Worm (Caenorhabditis elegans) whole organism, L1 larva: ENCODE results near the gene spt-5.

Experiments used
- Y116A8C.19 ChIP-seq: sonication (generic microtip); optimal IDR thresholded peaks from 2 replicates; lab custom pipeline; 2016; ENCODE audit warnings: missing compliant biosample characterization, missing genetic modification characterization, borderline replicate concordance
- aha-1 ChIP-seq: fragments of 150-350 bp; optimal IDR thresholded peaks from 2 replicates; lab custom pipeline; 2014; ENCODE audit warnings: missing biosample characterization, missing genetic modification characterization
- alr-1 ChIP-seq: fragments of 200-800 bp; sonication (Bioruptor generic); optimal IDR thresholded peaks from 2 replicates; lab custom pipeline; 2018; ENCODE audit warnings: borderline replicate concordance, mild to moderate bottlenecking, missing genetic modification characterization, missing compliant biosample characterization
- aly-2 ChIP-seq: fragments of 150-350 bp; optimal IDR thresholded peaks from 2 replicates; lab custom pipeline; 2014; ENCODE audit warnings: missing biosample characterization, missing genetic modification characterization
- ama-1 ChIP-seq: fragments of 150-350 bp; optimal IDR thresholded peaks from 2 replicates; lab custom pipeline; 2014
- blmp-1 ChIP-seq: fragments of 150-350 bp; optimal IDR thresholded peaks from 2 replicates; lab custom pipeline; 2014; ENCODE audit warnings: missing biosample characterization, missing genetic modification characterization
- ceh-63 ChIP-seq: fragments of 200-800 bp; sonication (Bioruptor generic); optimal IDR thresholded peaks from 2 replicates; lab custom pipeline; 2018; ENCODE audit warnings: mild to moderate bottlenecking, missing genetic modification characterization, missing compliant biosample characterization
- dpl-1 ChIP-seq, 3 experiments: fragments of 150-350 bp in 2 of 3; sonication (generic microtip) in 1 of 3; optimal IDR thresholded peaks; 2 replicates each; lab custom pipeline; 2014 to 2017; ENCODE audit warnings: missing biosample characterization in 3 of 3, missing genetic modification characterization in 3 of 3, missing genetic modification reagents in 3 of 3
- dsc-1 ChIP-seq: sonication (generic microtip); optimal IDR thresholded peaks from 2 replicates; lab custom pipeline; 2016; ENCODE audit warnings: mild to moderate bottlenecking, missing genetic modification characterization, missing compliant biosample characterization
- efl-3 ChIP-seq: fragments of 200-800 bp; sonication (Bioruptor generic); optimal IDR thresholded peaks from 2 replicates; lab custom pipeline; 2018; ENCODE audit warnings: mild to moderate bottlenecking, missing genetic modification characterization, missing compliant biosample characterization
- egl-13 ChIP-seq: sonication (generic microtip); optimal IDR thresholded peaks from 2 replicates; lab custom pipeline; 2016; ENCODE audit warnings: missing genotype, missing genetic modification reagents, missing genetic modification characterization, missing compliant biosample characterization
- elt-3 ChIP-seq, 6 experiments: fragments of 150-350 bp in 1 of 6; sonication (generic microtip); optimal IDR thresholded peaks; 2 replicates each; lab custom pipeline; 2017 to 2018; ENCODE audit warnings: missing biosample characterization in 6 of 6, missing genetic modification characterization in 6 of 6, inconsistent platforms in 1 of 6
- ets-5 ChIP-seq: fragments of 200-800 bp; sonication (Bioruptor generic); IDR thresholded peaks from 2 replicates; pipeline ENCODE4 v1.3.6; 2022; ENCODE audit warnings: missing genetic modification characterization, missing compliant biosample characterization
- fkh-10 ChIP-seq: sonication (generic microtip); optimal IDR thresholded peaks from 2 replicates; lab custom pipeline; 2017; ENCODE audit warnings: missing biosample characterization, missing genetic modification reagents, missing genetic modification characterization
- fkh-8 ChIP-seq: sonication (generic microtip); optimal IDR thresholded peaks from 2 replicates; lab custom pipeline; 2016; ENCODE audit warnings: mild to moderate bottlenecking, missing genetic modification characterization, missing compliant biosample characterization
- fos-1 ChIP-seq: fragments of 150-350 bp; optimal IDR thresholded peaks from 2 replicates; lab custom pipeline; 2014; ENCODE audit warnings: missing biosample characterization, missing genetic modification characterization
- hlh-17 ChIP-seq: fragments of 200-800 bp; sonication (Bioruptor generic); optimal IDR thresholded peaks from 2 replicates; lab custom pipeline; 2018; ENCODE audit warnings: missing genetic modification characterization, mild to moderate bottlenecking, missing compliant biosample characterization, moderate library complexity, borderline replicate concordance
- irx-1 ChIP-seq: sonication (generic microtip); optimal IDR thresholded peaks from 2 replicates; lab custom pipeline; 2016; ENCODE audit warnings: missing genetic modification characterization, missing compliant biosample characterization
- jun-1 ChIP-seq: fragments of 150-350 bp; optimal IDR thresholded peaks from 2 replicates; lab custom pipeline; 2014; ENCODE audit warnings: missing biosample characterization, missing genetic modification reagents, missing genetic modification characterization
- lin-14 ChIP-seq: fragments of 200-800 bp; sonication (Bioruptor generic); optimal IDR thresholded peaks from 2 replicates; lab custom pipeline; 2018; ENCODE audit warnings: mild to moderate bottlenecking, missing genetic modification characterization, moderate library complexity, missing compliant biosample characterization
- lin-15B ChIP-seq: fragments of 150-350 bp; sonication (generic microtip); optimal IDR thresholded peaks from 3 replicates; lab custom pipeline; 2014; ENCODE audit warnings: missing biosample characterization, missing genetic modification characterization
- lin-35 ChIP-seq, 2 experiments: fragments of 150-350 bp; optimal IDR thresholded peaks; 2 replicates each; lab custom pipeline; 2014; ENCODE audit warnings: missing biosample characterization in 2 of 2, missing genetic modification characterization in 2 of 2, missing genetic modification reagents in 2 of 2
- lin-39 ChIP-seq: fragments of 150-350 bp; optimal IDR thresholded peaks from 2 replicates; lab custom pipeline; 2014; ENCODE audit warnings: missing biosample characterization, missing genetic modification reagents, missing genetic modification characterization
- lsy-2 ChIP-seq, 2 experiments: fragments of 150-350 bp; optimal IDR thresholded peaks; 2 replicates each; lab custom pipeline; 2014; ENCODE audit warnings: missing biosample characterization in 2 of 2, missing genetic modification characterization in 2 of 2
- mab-9 ChIP-seq: fragments of 200-800 bp; sonication (Bioruptor generic); IDR thresholded peaks from 2 replicates; pipeline ENCODE4 v1.3.6; 2022; ENCODE audit warnings: missing genetic modification reagents, missing genetic modification characterization, missing compliant biosample characterization
- mef-2 ChIP-seq: fragments of 150-350 bp; optimal IDR thresholded peaks from 2 replicates; lab custom pipeline; 2014; ENCODE audit warnings: missing biosample characterization, missing genetic modification characterization
- nhr-11 ChIP-seq: fragments of 150-350 bp; optimal IDR thresholded peaks from 2 replicates; lab custom pipeline; 2014; ENCODE audit warnings: missing biosample characterization, missing genetic modification characterization
- nhr-12 ChIP-seq: sonication (generic microtip); optimal IDR thresholded peaks from 2 replicates; lab custom pipeline; 2017; ENCODE audit warnings: missing biosample characterization, missing genetic modification characterization
- nhr-20 ChIP-seq: sonication (generic microtip); optimal IDR thresholded peaks from 2 replicates; lab custom pipeline; 2016; ENCODE audit warnings: mild to moderate bottlenecking, missing genetic modification characterization, missing compliant biosample characterization
- nhr-28 ChIP-seq: fragments of 150-350 bp; optimal IDR thresholded peaks from 2 replicates; lab custom pipeline; 2014; ENCODE audit warnings: missing biosample characterization, missing genetic modification characterization
- nhr-71 ChIP-seq: sonication (generic microtip); optimal IDR thresholded peaks from 2 replicates; lab custom pipeline; 2016; ENCODE audit warnings: mild to moderate bottlenecking, missing genetic modification characterization, moderate library complexity, missing compliant biosample characterization
- nhr-77 ChIP-seq: fragments of 150-350 bp; optimal IDR thresholded peaks from 2 replicates; lab custom pipeline; 2014; ENCODE audit warnings: missing biosample characterization, missing genetic modification characterization
- nhr-84 ChIP-seq: sonication (generic microtip); optimal IDR thresholded peaks from 2 replicates; lab custom pipeline; 2017; ENCODE audit warnings: missing biosample characterization, missing genetic modification characterization
- nhr-85 ChIP-seq: sonication (generic microtip); peaks from one replicate; lab custom pipeline; 2016; ENCODE audit warnings: missing genetic modification characterization, inconsistent platforms, missing compliant biosample characterization
- nhr-90 ChIP-seq: sonication (generic microtip); optimal IDR thresholded peaks from 2 replicates; lab custom pipeline; 2016; ENCODE audit warnings: mild to moderate bottlenecking, missing genetic modification characterization, missing compliant biosample characterization; ENCODE audit not compliant: poor library complexity
- pax-3 ChIP-seq: fragments of 200-800 bp; sonication (Bioruptor generic); optimal IDR thresholded peaks from 2 replicates; lab custom pipeline; 2018; ENCODE audit warnings: mild to moderate bottlenecking, missing genetic modification characterization, moderate library complexity, missing compliant biosample characterization
- pqm-1 ChIP-seq: sonication (generic microtip); optimal IDR thresholded peaks from 3 replicates; lab custom pipeline; 2017; ENCODE audit warnings: missing biosample characterization, missing genetic modification characterization
- rnt-1 ChIP-seq: sonication (generic microtip); optimal IDR thresholded peaks from 2 replicates; lab custom pipeline; 2016; ENCODE audit warnings: mild to moderate bottlenecking, missing genetic modification characterization, moderate library complexity, missing compliant biosample characterization
- snpc-4 ChIP-seq: fragments of 150-350 bp; optimal IDR thresholded peaks from 2 replicates; lab custom pipeline; 2014; ENCODE audit warnings: missing biosample characterization, missing genetic modification characterization
- snu-23 ChIP-seq: sonication (generic microtip); optimal IDR thresholded peaks from 2 replicates; lab custom pipeline; 2016; ENCODE audit warnings: missing genetic modification characterization, missing compliant biosample characterization
- sox-4 ChIP-seq: sonication (generic microtip); optimal IDR thresholded peaks from 2 replicates; lab custom pipeline; 2016; ENCODE audit warnings: missing genetic modification characterization, missing compliant biosample characterization
- sptf-1 ChIP-seq: fragments of 150-350 bp; optimal IDR thresholded peaks from 2 replicates; lab custom pipeline; 2014; ENCODE audit warnings: missing biosample characterization, missing genetic modification characterization
- tbx-2 ChIP-seq: sonication (generic microtip); optimal IDR thresholded peaks from 2 replicates; lab custom pipeline; 2016; ENCODE audit warnings: missing genetic modification characterization, missing compliant biosample characterization
- tlp-1 ChIP-seq: fragments of 150-350 bp; optimal IDR thresholded peaks from 2 replicates; lab custom pipeline; 2014; ENCODE audit warnings: missing biosample characterization, missing genetic modification characterization
- unc-30 ChIP-seq: sonication (generic microtip); optimal IDR thresholded peaks from 2 replicates; lab custom pipeline; 2017; ENCODE audit warnings: missing biosample characterization, missing genetic modification characterization
- unc-62 ChIP-seq: fragments of 150-350 bp; optimal IDR thresholded peaks from 2 replicates; lab custom pipeline; 2014; ENCODE audit warnings: missing biosample characterization, missing genetic modification reagents, missing genetic modification characterization
- unc-86 ChIP-seq: sonication (generic microtip); optimal IDR thresholded peaks from 2 replicates; lab custom pipeline; 2016; ENCODE audit warnings: missing genetic modification characterization, missing compliant biosample characterization
- vab-15 ChIP-seq: sonication (generic microtip); optimal IDR thresholded peaks from 2 replicates; lab custom pipeline; 2017; ENCODE audit warnings: missing genotype, mild to moderate bottlenecking, missing genetic modification characterization, missing compliant biosample characterization
- zag-1 ChIP-seq: fragments of 150-350 bp; optimal IDR thresholded peaks from 2 replicates; lab custom pipeline; 2014; ENCODE audit warnings: missing biosample characterization, missing genetic modification characterization
- zip-4 ChIP-seq: fragments of 200-800 bp; sonication (Bioruptor generic); optimal IDR thresholded peaks from 2 replicates; lab custom pipeline; 2018; ENCODE audit warnings: mild to moderate bottlenecking, missing genetic modification characterization, moderate library complexity, missing compliant biosample characterization
- ztf-4 ChIP-seq: fragments of 150-350 bp; optimal IDR thresholded peaks from 2 replicates; lab custom pipeline; 2014; ENCODE audit warnings: missing biosample characterization, missing genetic modification characterization

Gene spt-5

ce11 chrIV:12021360-12021759 lies 29.9 kb upstream of the spt-5 start:
- no peak for TF ChIP-seq snpc-4 (tag; lab: Kevin White, UChicago)
- TF ChIP-seq blmp-1 (tag; lab: Kevin White, UChicago): peak; percentile 58
- peak; percentile 43 for TF ChIP-seq nhr-90 (tag; lab: Kevin White, UChicago)
- peak; percentile 14 for TF ChIP-seq lin-39 (tag; lab: Kevin White, UChicago)
- TF ChIP-seq ets-5: no peak
- no peak for TF ChIP-seq dsc-1
- TF ChIP-seq lsy-2 (tag; optimal IDR thresholded peaks at IDR 0.05; lab: Kevin White, UChicago): no peak
- TF ChIP-seq unc-30: no peak
- TF ChIP-seq lin-14: peak; percentile 79
- TF ChIP-seq snu-23: peak; percentile 37
- peak; percentile 66 for TF ChIP-seq nhr-20
- peak; percentile 94 for TF ChIP-seq nhr-85 (tag; lab: Kevin White, UChicago)
- no peak for TF ChIP-seq unc-86 (tag; lab: Kevin White, UChicago)
- TF ChIP-seq rnt-1 (tag; lab: Kevin White, UChicago): no peak
- peak; percentile 9 for TF ChIP-seq tbx-2
- TF ChIP-seq nhr-71 (tag; lab: Kevin White, UChicago): peak; percentile 75
- peak; percentile 37 for TF ChIP-seq irx-1 (tag; lab: Kevin White, UChicago)
- TF ChIP-seq elt-3 (tag; optimal IDR thresholded peaks at IDR 0.05; lab: Kevin White, UChicago): peak in 5 of 6 experiments; percentile 6 to 64 (median 52)
- peak in 1 of 2 experiments; percentile 10 for TF ChIP-seq lin-35 (GFP tag; optimal IDR thresholded peaks at IDR 0.05; lab: Kevin White, UChicago)

- TF ChIP-seq mef-2 (tag; lab: Kevin White, UChicago) (no peak), nhr-20 (no peak)
Observed at ce11 chrIV:12029074-12029473, 22.2 kb upstream of the spt-5 start, which contains the start of gene tgn-38. Gene tgn-38 (minus strand): TSS chrIV:12029174.

- TF ChIP-seq nhr-11 (tag; lab: Kevin White, UChicago) (no peak), jun-1 (no peak), efl-3 (GFP tag; lab: Kevin White, UChicago) (no peak), fos-1 (no peak), hlh-17 (GFP tag; lab: Kevin White, UChicago) (no peak), aha-1 (no peak), mab-9 (GFP tag; lab: Robert Waterston, UW) (no peak), ceh-63 (GFP tag; lab: Kevin White, UChicago) (no peak), zag-1 (no peak), nhr-12 (no peak), dpl-1 (GFP tag; optimal IDR thresholded peaks at IDR 0.05; lab: Kevin White, UChicago) (peak; percentile 30 to 56 (median 39)), pax-3 (tag; lab: Kevin White, UChicago) (no peak), fkh-10 (no peak), lin-15B (tag; lab: Kevin White, UChicago) (peak; percentile 10), nhr-28 (tag; lab: Kevin White, UChicago) (no peak), lin-39 (tag; lab: Kevin White, UChicago) (no peak), fkh-8 (tag; lab: Kevin White, UChicago) (no peak), sptf-1 (tag; lab: Kevin White, UChicago) (no peak), blmp-1 (tag; lab: Kevin White, UChicago) (no peak), alr-1 (tag; lab: Kevin White, UChicago) (no peak), ztf-4 (tag; lab: Kevin White, UChicago) (no peak), tlp-1 (tag; lab: Kevin White, UChicago) (no peak), Y116A8C.19 (no peak), aly-2 (tag; lab: Kevin White, UChicago) (no peak), nhr-77 (tag; lab: Kevin White, UChicago) (no peak), unc-30 (no peak), pqm-1 (tag; lab: Kevin White, UChicago) (no peak), nhr-90 (tag; lab: Kevin White, UChicago) (no peak), sox-4 (tag; lab: Kevin White, UChicago) (no peak), dsc-1 (peak; percentile 29), nhr-84 (tag; lab: Kevin White, UChicago) (no peak), vab-15 (tag; lab: Kevin White, UChicago) (no peak), ama-1 (lab: Kevin White, UChicago) (no peak), egl-13 (tag; lab: Kevin White, UChicago) (no peak), unc-62 (GFP tag; lab: Kevin White, UChicago) (no peak), zip-4 (GFP tag; lab: Kevin White, UChicago) (no peak)
Observed at ce11 chrIV:12029722-12030182, 21.5 kb upstream of the spt-5 start, which contains the start of gene T12G3.11. Gene T12G3.11 (minus strand): TSS chrIV:12029772.
